Fruit fly (Drosophila melanogaster): Measurements from ENCODE around the gene Es2.

The Es2 gene

DNA sequence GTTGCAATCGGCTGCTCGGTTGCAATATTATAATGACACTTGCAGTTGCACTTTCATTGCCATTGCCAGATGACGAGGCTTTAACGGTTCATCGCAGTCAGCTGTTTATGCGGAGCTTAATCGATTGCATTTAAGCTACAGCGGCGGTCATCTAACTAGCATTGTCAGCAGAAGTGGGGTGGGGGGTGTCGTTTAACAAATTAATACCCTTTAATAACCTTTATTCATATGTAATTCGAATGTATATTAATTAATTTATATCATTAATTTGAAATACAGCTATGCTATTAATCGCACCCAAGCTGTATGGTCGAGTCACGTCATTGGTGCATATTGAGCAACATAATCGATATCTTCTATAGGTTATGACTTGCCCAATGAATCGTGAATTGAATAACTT lies 31.6 kb downstream of the Es2 start (continued):
- TF ChIP-seq CG6654 (GFP tag; optimal IDR thresholded peaks at IDR 0.05) (peak; percentile 25), CG8281 (tag; optimal IDR thresholded peaks at IDR 0.05) (peak; percentile 56), CG33213 (GFP tag; optimal IDR thresholded peaks at IDR 0.05) (no peak), peb (GFP tag; IDR thresholded peaks at IDR 0.05) (peak; percentile 78; the same call in 1 of the 2 replicates), CG1233 (GFP tag; optimal IDR thresholded peaks at IDR 0.05) (peak; percentile 73), CG8089 (GFP tag; optimal IDR thresholded peaks at IDR 0.05) (peak; percentile 7), wek (GFP tag; optimal IDR thresholded peaks at IDR 0.05) (peak; percentile 66), slp2 (GFP tag; optimal IDR thresholded peaks at IDR 0.05) (no peak), Bteb2 (GFP tag; optimal IDR thresholded peaks at IDR 0.05) (no peak), esg (GFP tag; conservative IDR thresholded peaks at IDR 0.05) (peak; percentile 78), CG17802 (tag; optimal IDR thresholded peaks at IDR 0.05) (peak; percentile 18), CG17186 (GFP tag; optimal IDR thresholded peaks at IDR 0.05) (no peak), trh (GFP tag; optimal IDR thresholded peaks at IDR 0.05) (peak; percentile 48), Nf-YB (GFP tag; optimal IDR thresholded peaks at IDR 0.05) (peak; percentile 45), NK7.1 (GFP tag; optimal IDR thresholded peaks at IDR 0.05) (no peak), sna (GFP tag; IDR thresholded peaks at IDR 0.05; ENCODE audit: partially characterized antibody) (no peak), sc (optimal IDR thresholded peaks at IDR 0.05) (no peak), sc (GFP tag; optimal IDR thresholded peaks at IDR 0.05) (peak; percentile 59), Camta (GFP tag; optimal IDR thresholded peaks at IDR 0.05) (no peak), her (GFP tag; optimal IDR thresholded peaks at IDR 0.05) (no peak), Taf1 (GFP tag; IDR thresholded peaks at IDR 0.05) (no peak), CG12769 (tag; optimal IDR thresholded peaks at IDR 0.05) (peak; percentile 44), CG1647 (GFP tag; optimal IDR thresholded peaks at IDR 0.05) (peak; percentile 48), CG30020 (tag; optimal IDR thresholded peaks at IDR 0.05) (peak; percentile 10), CG18262 (tag; optimal IDR thresholded peaks at IDR 0.05) (peak; percentile 76), grn (GFP tag; optimal IDR thresholded peaks at IDR 0.05) (no peak), bigmax (GFP tag; optimal IDR thresholded peaks at IDR 0.05) (no peak), CG6254 (GFP tag; optimal IDR thresholded peaks at IDR 0.05) (peak; percentile 86), CG6175 (GFP tag; IDR thresholded peaks at IDR 0.05) (0 out of 3 replicates have a peak, but pooled peaks have one; percentile 17), CG34224 (GFP tag; IDR thresholded peaks at IDR 0.05; ENCODE audit: partially characterized antibody) (no peak), nom (GFP tag; optimal IDR thresholded peaks at IDR 0.05) (peak; percentile 37), pita (GFP tag; optimal IDR thresholded peaks at IDR 0.05) (no peak), CG17912 (GFP tag; optimal IDR thresholded peaks at IDR 0.05) (peak; percentile 13), D19A (tag; optimal IDR thresholded peaks at IDR 0.05) (peak; percentile 74), dati (GFP tag; IDR thresholded peaks at IDR 0.05) (peak; percentile 9; the same call in 1 of the 2 replicates), CG10321 (GFP tag; IDR thresholded peaks at IDR 0.05) (peak; percentile 33; the same call in 1 of the 2 replicates), slbo (GFP tag; IDR thresholded peaks at IDR 0.05) (peak; percentile 78), pzg (GFP tag; optimal IDR thresholded peaks at IDR 0.05) (no peak)

dm6 chrX:8493473-8493872 lies 32.2 kb downstream of the Es2 start:
- peak; percentile 38; the same call in 1 of the 2 replicates for TF ChIP-seq CG11247 (GFP tag; IDR thresholded peaks at IDR 0.05)
- TF ChIP-seq CG34422 (GFP tag; IDR thresholded peaks at IDR 0.05) = peak; percentile 65; the same call in 1 of the 3 replicates
- TF ChIP-seq da (GFP tag; optimal IDR thresholded peaks at IDR 0.05) = no peak
- peak; percentile 75 for TF ChIP-seq bab2 (GFP tag; optimal IDR thresholded peaks at IDR 0.05)
- no peak for TF ChIP-seq CG7963 (GFP tag; IDR thresholded peaks at IDR 0.05; ENCODE audit: partially characterized antibody)
- TF ChIP-seq otp (GFP tag; IDR thresholded peaks at IDR 0.05) = peak; percentile 64; the same call in 1 of the 3 replicates
- peak; percentile 24 for TF ChIP-seq fd96Cb (tag; optimal IDR thresholded peaks at IDR 0.05)
- no peak for TF ChIP-seq cg (GFP tag; optimal IDR thresholded peaks at IDR 0.05)
- no peak for TF ChIP-seq pnt (GFP tag; optimal IDR thresholded peaks at IDR 0.05)
- TF ChIP-seq ssp (GFP tag; IDR thresholded peaks at IDR 0.05) = no peak
- TF ChIP-seq Optix (GFP tag; IDR thresholded peaks at IDR 0.05) = 0 out of 3 replicates have a peak, but pooled peaks have one; percentile 27
- no peak for TF ChIP-seq CG11723 (GFP tag; optimal IDR thresholded peaks at IDR 0.05)
- TF ChIP-seq ftz-f1 (GFP tag; optimal IDR thresholded peaks at IDR 0.05) = no peak
- TF ChIP-seq tll (GFP tag; optimal IDR thresholded peaks at IDR 0.05) = no peak
- TF ChIP-seq Hey (tag; optimal IDR thresholded peaks at IDR 0.05) = peak; percentile 48
